Worm (Caenorhabditis elegans) whole organism, late embryonic: ENCODE measurements around the gene hpo-6.

Source experiments
- ceh-6 ChIP-seq: fragments of 200-800 bp; sonication (Bioruptor generic); optimal IDR thresholded peaks from 2 replicates; lab custom pipeline; 2018; ENCODE audit warnings: mild to moderate bottlenecking, missing genetic modification characterization, missing compliant biosample characterization
- hlh-15 ChIP-seq: sonication (generic microtip); optimal IDR thresholded peaks from 2 replicates; lab custom pipeline; 2016; ENCODE audit warnings: missing genetic modification characterization, missing compliant biosample characterization
- pat-9 ChIP-seq: fragments of 200-800 bp; sonication (Bioruptor generic); optimal IDR thresholded peaks from 2 replicates; lab custom pipeline; 2018; ENCODE audit warnings: mild to moderate bottlenecking, missing genetic modification characterization, moderate library complexity, missing compliant biosample characterization
- pqm-1 ChIP-seq: sonication (generic microtip); optimal IDR thresholded peaks from 2 replicates; lab custom pipeline; 2016; ENCODE audit warnings: missing genetic modification characterization, missing compliant biosample characterization
- sdc-2 ChIP-seq: sonication (generic microtip); optimal IDR thresholded peaks from 2 replicates; lab custom pipeline; 2016; ENCODE audit warnings: missing genotype, missing genetic modification characterization, missing compliant biosample characterization

DNA sequence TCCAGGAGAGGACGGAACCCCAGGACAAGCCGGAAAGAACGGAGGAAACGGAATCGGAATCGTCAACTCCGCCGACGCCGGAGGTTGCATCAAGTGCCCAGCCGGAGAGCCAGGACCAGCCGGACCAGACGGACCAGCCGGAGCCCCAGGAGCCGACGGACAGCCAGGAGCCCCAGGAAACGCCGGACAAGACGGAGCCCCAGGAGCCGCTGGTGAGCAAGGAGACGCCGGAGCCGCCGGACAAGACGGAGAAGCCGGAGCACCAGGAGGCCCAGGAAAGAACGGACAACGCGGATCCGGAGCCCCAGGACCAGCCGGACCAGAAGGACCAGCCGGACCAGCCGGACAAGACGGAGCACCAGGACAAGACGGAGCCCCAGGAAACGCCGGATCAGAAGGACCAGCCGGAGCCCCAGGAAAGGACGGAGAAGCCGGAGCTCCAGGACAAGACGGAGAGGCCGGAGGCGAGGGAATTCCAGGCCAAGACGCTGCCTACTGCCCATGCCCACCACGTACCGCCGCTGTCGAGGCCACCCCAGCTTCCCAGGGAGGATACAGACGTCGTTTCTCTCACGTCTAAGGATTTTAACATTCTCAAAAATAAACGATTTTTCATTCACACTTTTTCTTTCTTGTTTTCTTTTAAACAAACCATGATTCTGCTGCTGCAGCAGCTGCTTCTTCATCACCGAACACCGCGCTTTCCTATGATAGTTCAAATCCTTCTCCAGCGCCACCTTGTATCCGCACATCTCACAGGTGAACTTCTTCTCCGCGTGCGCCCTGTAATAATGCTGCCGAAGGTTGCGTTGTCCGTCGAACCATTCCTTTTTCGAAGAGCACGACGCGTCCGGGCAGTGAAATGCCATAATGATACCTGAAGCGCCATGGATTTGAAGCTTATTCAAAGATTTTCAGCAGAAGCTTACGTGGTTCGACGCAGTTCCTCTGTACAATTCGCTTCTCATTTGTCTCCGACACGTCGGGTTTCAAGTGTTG is 12.6 kb upstream of the hpo-6 start:
- TF ChIP-seq sdc-2 (tag; lab: Kevin White, UChicago) (no peak), pat-9 (tag; lab: Kevin White, UChicago) (no peak), ceh-6 (no peak), hlh-15 (no peak), pqm-1 (tag; lab: Kevin White, UChicago) (no peak)
